Worm (Caenorhabditis elegans) whole organism, late embryonic: Measurements from ENCODE around the gene K09D9.9.

Experiments used
- C08G9.2 ChIP-seq: sonication (generic microtip); optimal IDR thresholded peaks from 2 replicates; lab custom pipeline; 2016; ENCODE audit warnings: mild to moderate bottlenecking, missing genetic modification characterization, moderate library complexity, missing compliant biosample characterization
- T23F11.4 ChIP-seq: fragments of 200-800 bp; sonication (Bioruptor generic); optimal IDR thresholded peaks from 2 replicates; lab custom pipeline; 2018; ENCODE audit warnings: mild to moderate bottlenecking, missing genetic modification characterization, missing compliant biosample characterization
- ets-4 ChIP-seq: sonication (generic microtip); optimal IDR thresholded peaks from 2 replicates; lab custom pipeline; 2016; ENCODE audit warnings: missing genetic modification characterization, missing compliant biosample characterization
- lin-11 ChIP-seq: fragments of 200-800 bp; sonication (Bioruptor generic); optimal IDR thresholded peaks from 2 replicates; lab custom pipeline; 2018; ENCODE audit warnings: mild to moderate bottlenecking, missing genetic modification characterization, missing compliant biosample characterization
- nfya-1 ChIP-seq: sonication (generic microtip); optimal IDR thresholded peaks from 2 replicates; lab custom pipeline; 2017; ENCODE audit warnings: missing genetic modification characterization, mild to moderate bottlenecking, missing compliant biosample characterization, antibody characterized with exemption, moderate library complexity
- pha-4 ChIP-seq: fragments of 150-350 bp; optimal IDR thresholded peaks from 2 replicates; lab custom pipeline; 2018; ENCODE audit warnings: missing biosample characterization, missing genetic modification reagents, missing genetic modification characterization
- rnt-1 ChIP-seq: sonication (generic microtip); optimal IDR thresholded peaks from 2 replicates; lab custom pipeline; 2016; ENCODE audit warnings: missing genetic modification characterization, missing compliant biosample characterization
- unc-3 ChIP-seq, 2 experiments: fragments of 200-800 bp in 1 of 2; sonication (Bioruptor generic) in 1 of 2; sonication (generic microtip) in 1 of 2; conservative IDR thresholded peaks in 1 of 2; optimal IDR thresholded peaks in 1 of 2; 2 replicates each; pipeline versions ENCODE4 v1.3.6 to Lab custom; 2016 to 2022; ENCODE audit warnings: missing compliant biosample characterization in 2 of 2, missing genetic modification characterization in 2 of 2, missing genetic modification reagents in 1 of 2

- TF ChIP-seq unc-3 (GFP tag; conservative IDR thresholded peaks at IDR 0.05; lab: Robert Waterston, UW) (no peak), unc-3 (tag; optimal IDR thresholded peaks at IDR 0.05; lab: Kevin White, UChicago) (no peak), pha-4 (no peak), ets-4 (tag; lab: Kevin White, UChicago) (no peak), C08G9.2 (tag; lab: Kevin White, UChicago) (no peak), lin-11 (tag; lab: Kevin White, UChicago) (no peak), rnt-1 (tag; lab: Kevin White, UChicago) (no peak), T23F11.4 (GFP tag; lab: Kevin White, UChicago) (no peak), nfya-1 (tag; lab: Kevin White, UChicago) (no peak)
Observed at ce11 chrV:4031319-4031718, 37.4 kb upstream of the K09D9.9 start, which contains the start of gene cyp-35A4.
